Worm (Caenorhabditis elegans): Measurements from ENCODE around the gene otpl-5.
"Not testable (repeated sequence)": the region's sequence is repeated elsewhere in the genome, so short reads cannot be mapped to it uniquely, and the experiment has no call there.

Gene otpl-5

DNA sequence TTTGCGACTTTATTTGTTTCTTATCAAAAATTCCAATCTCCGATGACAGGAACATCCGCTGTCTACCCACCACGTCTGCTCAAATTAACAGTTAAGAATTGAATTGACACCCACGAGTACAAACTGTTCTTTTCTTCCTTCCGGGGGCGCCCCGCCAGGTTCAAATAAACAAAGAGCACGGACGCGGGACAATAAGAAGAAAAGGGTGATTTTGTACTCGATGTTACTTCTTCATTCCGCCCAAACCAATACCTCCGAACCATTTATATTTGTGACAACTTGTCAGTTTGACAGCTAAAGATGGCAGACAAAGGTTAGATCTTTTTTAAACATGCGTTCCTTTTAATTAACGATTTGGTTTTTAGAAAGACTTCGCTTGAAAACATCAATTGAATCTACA, 3.5 kb upstream of the otpl-5 start, which contains the start of gene otpl-6:
Gene otpl-6, plus strand, starts transcription at position 301 of the 400 bp plus-strand sequence.
- TF ChIP-seq pax-1 (tag; optimal IDR thresholded peaks at IDR 0.05) (no peak), ceh-24 (tag; optimal IDR thresholded peaks at IDR 0.05) (no peak), syd-9 (tag; optimal IDR thresholded peaks at IDR 0.05) (no peak)

DNA sequence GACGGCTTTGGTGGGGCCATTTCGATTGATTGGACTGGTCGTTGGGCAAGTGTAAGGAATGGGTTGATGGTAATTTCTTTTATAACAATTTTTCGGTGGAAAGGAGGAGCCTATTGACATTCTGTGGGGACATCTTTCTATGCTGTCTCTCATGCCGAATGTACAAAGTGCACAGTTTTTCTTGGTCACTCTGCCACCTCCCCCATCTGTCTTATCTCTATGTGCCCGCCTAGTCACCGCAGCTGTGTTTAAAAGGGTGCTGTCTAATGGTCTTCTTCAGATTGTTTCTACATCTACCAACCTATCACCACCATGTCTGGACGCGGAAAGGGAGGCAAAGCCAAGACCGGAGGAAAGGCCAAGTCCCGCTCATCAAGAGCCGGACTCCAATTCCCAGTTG, 3.7 kb downstream of the otpl-5 start, which contains the start of the genes his-8 and his-7:
Gene his-8, minus strand, starts transcription at position 20 of the 400 bp plus-strand sequence.
Gene his-7, plus strand, starts transcription at position 313 of the 400 bp plus-strand sequence.
- not testable (repeated sequence) for TF ChIP-seq lin-11, Y22D7AL.16, sdc-2 (tag; optimal IDR thresholded peaks at IDR 0.05)

DNA sequence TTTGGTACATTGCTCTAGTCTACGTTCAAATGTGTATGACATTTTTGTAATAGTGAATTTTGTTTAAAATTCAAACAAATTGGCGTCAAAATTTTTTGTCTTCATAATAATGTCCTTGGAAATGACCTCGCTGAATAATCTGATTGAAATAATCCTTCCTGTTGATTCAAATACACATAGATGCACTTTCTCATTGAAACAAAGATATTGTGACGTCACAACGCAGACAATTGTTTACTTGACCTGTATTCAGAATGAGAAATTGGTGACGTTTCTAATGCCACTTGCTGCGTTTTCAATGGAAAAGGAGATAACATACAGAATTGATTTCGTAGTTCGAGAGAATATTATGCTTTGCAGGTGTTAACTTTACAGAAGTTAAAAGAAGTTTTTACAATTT, 4.6 kb downstream of the otpl-5 start:
- TF ChIP-seq unc-55 (GFP tag; optimal IDR thresholded peaks at IDR 0.05) (no peak), dmd-4 (tag; optimal IDR thresholded peaks at IDR 0.05; ENCODE audit: borderline replicate concordance) (no peak), ttx-3 (tag; optimal IDR thresholded peaks at IDR 0.05) (no peak), sox-2 (GFP tag; IDR thresholded peaks at IDR 0.05) (no peak), ceh-45 (GFP tag; IDR thresholded peaks at IDR 0.05) (no peak), eyg-1 (tag; optimal IDR thresholded peaks at IDR 0.05) (no peak), ceh-18 (tag; optimal IDR thresholded peaks at IDR 0.05) (no peak), ceh-22 (tag; optimal IDR thresholded peaks at IDR 0.05) (no peak), pag-3 (tag; optimal IDR thresholded peaks at IDR 0.05; ENCODE audit: borderline replicate concordance) (no peak), lin-11 (tag; optimal IDR thresholded peaks at IDR 0.05) (no peak), pha-4 (tag; optimal IDR thresholded peaks at IDR 0.05) (no peak), ceh-24 (tag; optimal IDR thresholded peaks at IDR 0.05) (no peak), ama-1 (optimal IDR thresholded peaks at IDR 0.05) (no peak)

DNA sequence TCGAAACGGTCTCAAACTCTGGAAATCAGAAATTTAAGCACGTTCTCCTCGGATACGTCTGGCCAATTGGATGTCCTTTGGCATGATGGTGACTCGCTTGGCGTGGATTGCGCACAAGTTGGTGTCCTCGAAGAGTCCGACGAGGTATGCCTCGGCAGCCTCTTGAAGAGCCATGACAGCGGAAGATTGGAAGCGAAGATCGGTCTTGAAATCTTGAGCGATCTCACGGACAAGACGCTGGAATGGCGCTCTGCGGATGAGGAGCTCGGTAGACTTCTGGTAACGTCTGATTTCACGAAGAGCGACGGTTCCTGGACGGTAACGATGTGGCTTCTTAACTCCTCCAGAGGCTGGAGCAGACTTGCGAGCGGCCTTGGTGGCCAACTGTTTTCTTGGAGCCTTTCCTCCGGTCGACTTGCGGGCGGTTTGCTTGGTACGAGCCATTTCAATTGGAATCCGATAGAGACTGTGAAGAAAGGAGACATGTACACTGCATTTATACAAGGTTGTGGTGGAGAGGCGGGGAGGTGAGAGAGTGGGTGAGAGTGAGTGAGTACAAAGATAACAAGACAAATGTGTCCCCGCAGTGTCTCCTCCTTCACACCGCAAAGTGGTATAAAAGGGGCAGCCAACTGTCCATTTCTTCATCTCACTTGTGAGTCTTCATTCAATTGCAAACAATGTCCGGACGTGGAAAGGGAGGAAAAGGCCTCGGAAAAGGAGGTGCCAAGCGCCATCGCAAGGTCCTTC, 5.4 kb downstream of the otpl-5 start, which contains the start of the genes his-6 and his-5:
Gene his-6, minus strand, starts transcription at position 444 of the 750 bp plus-strand sequence.
Gene his-5, plus strand, starts transcription at position 681 of the 750 bp plus-strand sequence.
- TF ChIP-seq ref-2 (tag; optimal IDR thresholded peaks at IDR 0.05) (peak; percentile 51), sox-2 (GFP tag; IDR thresholded peaks at IDR 0.05) (peak; percentile 30), ceh-31 (tag; optimal IDR thresholded peaks at IDR 0.05) (peak; percentile 52), unc-3 (GFP tag; conservative IDR thresholded peaks at IDR 0.05) (peak; percentile 61)
- not testable (repeated sequence) for TF ChIP-seq unc-3 (tag; optimal IDR thresholded peaks at IDR 0.05)

DNA sequence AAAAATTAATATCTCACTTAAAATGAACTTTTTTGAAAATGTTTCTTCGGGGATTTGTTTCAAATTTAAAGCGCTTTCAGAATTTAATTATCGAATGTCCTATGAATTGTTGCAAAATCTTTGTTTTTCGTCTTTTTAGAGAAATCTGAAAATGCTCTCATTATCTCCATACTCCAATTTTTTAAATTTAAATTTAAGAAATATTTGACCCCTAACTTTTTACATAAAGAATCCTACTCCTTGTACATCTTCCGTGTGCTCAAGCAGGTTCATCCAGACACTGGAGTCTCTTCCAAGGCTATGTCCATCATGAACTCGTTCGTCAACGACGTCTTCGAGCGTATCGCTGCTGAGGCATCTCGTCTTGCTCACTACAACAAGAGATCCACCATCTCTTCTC, 6.9 kb downstream of the otpl-5 start, which contains the start of gene his-39:
Gene his-39, plus strand, starts transcription at position 301 of the 400 bp plus-strand sequence.
- no peak for TF ChIP-seq Y22D7AL.16 (tag; optimal IDR thresholded peaks at IDR 0.05)
- TF ChIP-seq ceh-48 (tag; optimal IDR thresholded peaks at IDR 0.05) = no peak
- TF ChIP-seq ceh-34 (tag; optimal IDR thresholded peaks at IDR 0.05) = no peak
- TF ChIP-seq hlh-30 (tag; optimal IDR thresholded peaks at IDR 0.05; ENCODE audit: insufficient read depth) = no peak
- TF ChIP-seq pat-9 (tag; optimal IDR thresholded peaks at IDR 0.05) = no peak

DNA sequence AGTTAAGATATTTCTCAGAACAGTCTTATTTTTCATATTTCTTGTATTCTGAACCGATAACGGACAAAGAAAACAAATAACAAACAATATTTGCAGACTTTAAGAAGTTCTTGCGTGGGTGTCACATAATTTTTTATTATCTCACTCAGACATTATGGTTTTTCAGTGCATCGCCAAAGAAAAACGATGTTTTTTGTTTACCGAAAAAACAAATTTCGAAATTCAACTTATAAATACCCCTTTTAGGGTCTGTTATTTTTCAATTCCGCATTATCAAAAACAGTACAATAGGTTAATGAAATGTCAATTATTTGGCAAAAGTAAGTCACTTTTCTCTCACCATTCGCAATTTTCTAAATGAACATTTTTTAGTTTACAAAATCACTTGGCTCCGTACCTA, 7.7 kb downstream of the otpl-5 start, which contains the start of gene otpl-4:
Gene otpl-4, plus strand, starts transcription at position 301 of the 400 bp plus-strand sequence.
- TF ChIP-seq unc-3 (GFP tag; conservative IDR thresholded peaks at IDR 0.05) (no peak), unc-3 (tag; optimal IDR thresholded peaks at IDR 0.05) (no peak), sox-4 (tag; optimal IDR thresholded peaks at IDR 0.05) (no peak), ceh-6 (GFP tag; optimal IDR thresholded peaks at IDR 0.05) (no peak), zip-5 (tag; optimal IDR thresholded peaks at IDR 0.05) (no peak), npax-4 (tag; optimal IDR thresholded peaks at IDR 0.05) (no peak), fkh-10 (GFP tag; optimal IDR thresholded peaks at IDR 0.05) (no peak), C08G9.2 (tag; optimal IDR thresholded peaks at IDR 0.05) (no peak), ets-4 (tag; optimal IDR thresholded peaks at IDR 0.05) (no peak), gmeb-2 (tag; optimal IDR thresholded peaks at IDR 0.05) (no peak), elt-4 (tag; optimal IDR thresholded peaks at IDR 0.05) (no peak), ceh-30 (tag; optimal IDR thresholded peaks at IDR 0.05) (no peak), pat-9 (tag; optimal IDR thresholded peaks at IDR 0.05) (no peak), ztf-16 (tag; optimal IDR thresholded peaks at IDR 0.05) (no peak), F13H6.1 (tag; optimal IDR thresholded peaks at IDR 0.05) (no peak), pag-3 (tag; optimal IDR thresholded peaks at IDR 0.05; ENCODE audit: borderline replicate concordance) (no peak), C38D4.7 (GFP tag; optimal IDR thresholded peaks at IDR 0.05) (no peak), ceh-14 (tag; optimal IDR thresholded peaks at IDR 0.05) (no peak), ceh-45 (GFP tag; IDR thresholded peaks at IDR 0.05) (no peak), ref-2 (tag; optimal IDR thresholded peaks at IDR 0.05) (no peak), nhr-232 (tag; optimal IDR thresholded peaks at IDR 0.05) (no peak)

Measured in whole organism, late embryonic.